Fruit fly (Drosophila melanogaster): ENCODE data around the gene CG33710.
A peak's percentile ranks its signal among the peaks of the same experiment; 100 is the strongest.

Gene CG33710

DNA sequence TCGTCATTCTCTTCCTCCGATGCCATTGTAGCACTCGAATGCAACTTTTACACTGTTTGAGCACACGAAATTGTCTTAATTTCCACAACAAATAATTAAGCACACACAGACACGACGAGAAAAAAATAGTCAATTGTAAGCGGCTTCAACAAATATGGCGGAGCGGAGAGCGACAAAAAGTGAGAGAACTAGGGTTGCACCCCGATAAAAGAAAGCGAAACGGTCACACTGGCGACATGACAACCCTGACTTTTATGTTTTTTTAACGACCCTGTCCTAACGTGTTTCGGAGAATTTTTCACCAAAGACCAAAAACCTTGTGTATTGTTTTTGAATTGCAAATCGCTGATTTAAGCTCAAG, 42.6 kb downstream of the CG33710 start, which contains the start of the genes Mi-2 and Prp3:
TSS of gene Mi-2 (minus strand) at position 162 of the 361 bp plus-strand sequence.
TSS of gene Prp3 (plus strand) at position 247 of the 361 bp plus-strand sequence.
- TF ChIP-seq pad (GFP tag; optimal IDR thresholded peaks at IDR 0.05) (peak; percentile 47), CG7045 (GFP tag; optimal IDR thresholded peaks at IDR 0.05) (no peak), CG12768 (GFP tag; optimal IDR thresholded peaks at IDR 0.05) (no peak), CG14711 (tag; optimal IDR thresholded peaks at IDR 0.05) (peak; percentile 81), cic (GFP tag; optimal IDR thresholded peaks at IDR 0.05) (peak; percentile 47), Mnt (GFP tag; optimal IDR thresholded peaks at IDR 0.05) (peak; percentile 58), CG7101 (tag; optimal IDR thresholded peaks at IDR 0.05) (peak; percentile 51), cnc (optimal IDR thresholded peaks at IDR 0.05) (no peak), bab1 (GFP tag; optimal IDR thresholded peaks at IDR 0.05) (peak; percentile 51), CG11617 (GFP tag; optimal IDR thresholded peaks at IDR 0.05) (peak; percentile 62)

DNA sequence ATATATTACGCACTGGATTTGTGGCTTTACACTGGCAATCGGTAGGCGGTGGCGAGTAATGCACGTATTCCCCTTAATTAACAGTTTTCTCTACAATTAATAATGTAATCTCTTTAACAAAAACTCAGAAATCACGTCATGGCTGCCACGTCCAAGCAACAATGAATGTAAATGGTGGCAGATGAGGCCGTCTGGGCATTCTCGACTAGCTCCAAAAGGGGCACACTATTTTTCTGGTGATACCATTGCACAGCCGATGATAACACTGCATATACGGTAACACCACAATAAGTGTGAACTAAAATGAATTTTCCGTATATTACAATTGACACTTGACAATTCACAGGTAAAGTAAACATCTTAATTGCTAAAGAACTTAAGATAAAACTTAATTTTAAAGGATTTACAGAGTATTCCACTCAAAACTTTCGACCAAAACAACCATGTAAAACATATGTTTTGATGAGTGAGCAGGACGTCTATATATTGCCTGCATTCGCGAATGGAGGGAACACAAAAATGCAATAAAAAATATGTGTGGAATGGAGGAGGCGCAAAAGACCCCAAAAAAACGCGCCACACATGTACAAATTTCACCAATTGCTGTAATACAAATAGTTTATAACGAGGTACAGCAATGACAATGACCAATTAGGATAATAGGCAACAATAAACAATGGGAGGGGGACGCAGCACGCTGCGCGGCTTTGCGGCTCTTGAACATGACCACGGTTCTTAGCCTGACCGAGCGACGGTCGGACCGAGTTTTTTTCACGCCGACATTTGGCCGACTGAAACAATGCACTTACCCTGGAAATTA, 43.1 kb downstream of the CG33710 start:
- TF ChIP-seq pad (GFP tag; optimal IDR thresholded peaks at IDR 0.05): peak; percentile 55
- peak; percentile 47 for TF ChIP-seq CG11617 (GFP tag; optimal IDR thresholded peaks at IDR 0.05)
- peak; percentile 48 for TF ChIP-seq CG14711 (tag; optimal IDR thresholded peaks at IDR 0.05)
- peak; percentile 19 for TF ChIP-seq bab1 (GFP tag; optimal IDR thresholded peaks at IDR 0.05)
- TF ChIP-seq CG7101 (tag; optimal IDR thresholded peaks at IDR 0.05): peak; percentile 43
- TF ChIP-seq CG33017 (tag; optimal IDR thresholded peaks at IDR 0.05): peak; percentile 43
- no peak for TF ChIP-seq Clk (GFP tag; optimal IDR thresholded peaks at IDR 0.05)
- TF ChIP-seq Mnt (GFP tag; optimal IDR thresholded peaks at IDR 0.05): peak; percentile 29
- TF ChIP-seq cnc (optimal IDR thresholded peaks at IDR 0.05): no peak
- TF ChIP-seq toe (GFP tag; optimal IDR thresholded peaks at IDR 0.05): no peak
- peak; percentile 47 for TF ChIP-seq CG1620 (GFP tag; optimal IDR thresholded peaks at IDR 0.05)

DNA sequence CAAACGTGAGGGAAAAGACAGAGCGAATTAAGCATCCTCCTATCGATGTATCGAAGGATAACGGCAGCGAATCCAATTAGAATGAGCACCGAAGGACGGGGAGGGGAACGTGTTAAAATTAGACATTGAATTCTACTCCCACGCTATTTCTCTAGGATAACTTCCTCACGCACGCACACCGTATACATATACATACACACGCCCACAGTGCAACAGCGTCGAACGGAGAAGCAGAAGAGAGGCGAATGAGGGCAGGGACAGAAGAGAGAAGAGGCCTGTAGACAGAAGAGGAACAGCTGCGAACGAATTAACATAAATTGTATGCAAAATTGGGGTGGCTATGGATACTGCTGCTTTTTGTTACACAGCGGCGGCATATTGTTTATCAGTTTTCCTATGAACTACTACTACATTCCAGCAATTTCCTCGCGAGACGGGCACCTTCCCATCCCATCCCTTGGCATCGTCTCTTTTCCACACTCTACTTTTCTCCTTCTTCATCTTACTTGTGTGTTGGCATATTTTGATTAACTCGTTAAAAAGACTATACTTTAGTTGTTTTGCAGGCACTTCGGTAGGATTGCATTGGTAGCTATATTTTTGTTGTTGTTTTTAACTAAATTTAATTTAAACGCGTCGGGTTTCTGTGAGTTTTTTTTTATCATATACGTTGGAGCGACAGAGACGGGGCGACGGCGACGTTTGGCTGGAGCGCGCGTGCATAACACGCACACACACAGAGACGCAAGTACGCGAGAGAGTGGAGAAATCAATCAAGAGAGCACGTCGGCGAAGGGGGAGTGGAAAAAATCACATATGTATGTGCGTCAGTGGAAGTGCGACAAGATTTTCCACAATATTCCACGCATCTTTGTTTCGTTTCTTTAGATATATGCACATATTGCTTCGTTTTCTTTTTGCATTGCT, 44.1 kb downstream of the CG33710 start:
- TF ChIP-seq CG14711 (tag; optimal IDR thresholded peaks at IDR 0.05): no peak
- no peak for TF ChIP-seq cnc (optimal IDR thresholded peaks at IDR 0.05)
- TF ChIP-seq ovo (GFP tag; optimal IDR thresholded peaks at IDR 0.05): no peak
- peak; percentile 9 for TF ChIP-seq CG12768 (GFP tag; optimal IDR thresholded peaks at IDR 0.05)
- peak; percentile 7 for TF ChIP-seq Clk (GFP tag; optimal IDR thresholded peaks at IDR 0.05)
- TF ChIP-seq CG7045 (GFP tag; optimal IDR thresholded peaks at IDR 0.05): no peak
- TF ChIP-seq tj (GFP tag; optimal IDR thresholded peaks at IDR 0.05): peak; percentile 60
- peak; percentile 30 for TF ChIP-seq CG33017 (tag; optimal IDR thresholded peaks at IDR 0.05)
- peak; percentile 71 for TF ChIP-seq cic (GFP tag; optimal IDR thresholded peaks at IDR 0.05)
- TF ChIP-seq Hr96 (GFP tag; optimal IDR thresholded peaks at IDR 0.05): no peak
- TF ChIP-seq Crg-1 (GFP tag; optimal IDR thresholded peaks at IDR 0.05): no peak
- TF ChIP-seq CG11617 (GFP tag; optimal IDR thresholded peaks at IDR 0.05): no peak
- peak; percentile 65 for TF ChIP-seq Mnt (GFP tag; optimal IDR thresholded peaks at IDR 0.05)
- TF ChIP-seq toe (GFP tag; optimal IDR thresholded peaks at IDR 0.05): no peak

DNA sequence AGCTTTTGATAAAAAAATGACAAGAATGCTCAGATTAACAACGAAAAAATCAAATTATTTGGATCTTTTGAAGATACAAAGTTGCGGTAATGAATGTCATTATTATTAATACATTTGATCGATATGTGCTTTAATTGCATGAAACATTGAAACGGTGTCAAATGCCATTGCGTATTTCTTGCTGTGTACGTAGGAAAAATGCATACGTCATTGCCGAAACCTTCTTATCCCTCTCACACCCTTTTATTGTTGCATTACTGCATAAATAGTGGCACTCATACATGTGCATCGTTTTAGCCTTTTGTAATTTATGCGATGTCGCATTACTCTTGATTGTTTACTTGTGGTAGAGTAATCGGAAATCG, 44.9 kb downstream of the CG33710 start:
- TF ChIP-seq cnc (optimal IDR thresholded peaks at IDR 0.05) (peak in 1 of 2 experiments; percentile 8), kay (GFP tag; ENCODE audit: borderline replicate concordance) (no peak), CG33017 (tag; optimal IDR thresholded peaks at IDR 0.05) (no peak), CG5204 (GFP tag; optimal IDR thresholded peaks at IDR 0.05) (no peak), tj (GFP tag; optimal IDR thresholded peaks at IDR 0.05) (peak; percentile 64), Clk (GFP tag; optimal IDR thresholded peaks at IDR 0.05) (no peak)

DNA sequence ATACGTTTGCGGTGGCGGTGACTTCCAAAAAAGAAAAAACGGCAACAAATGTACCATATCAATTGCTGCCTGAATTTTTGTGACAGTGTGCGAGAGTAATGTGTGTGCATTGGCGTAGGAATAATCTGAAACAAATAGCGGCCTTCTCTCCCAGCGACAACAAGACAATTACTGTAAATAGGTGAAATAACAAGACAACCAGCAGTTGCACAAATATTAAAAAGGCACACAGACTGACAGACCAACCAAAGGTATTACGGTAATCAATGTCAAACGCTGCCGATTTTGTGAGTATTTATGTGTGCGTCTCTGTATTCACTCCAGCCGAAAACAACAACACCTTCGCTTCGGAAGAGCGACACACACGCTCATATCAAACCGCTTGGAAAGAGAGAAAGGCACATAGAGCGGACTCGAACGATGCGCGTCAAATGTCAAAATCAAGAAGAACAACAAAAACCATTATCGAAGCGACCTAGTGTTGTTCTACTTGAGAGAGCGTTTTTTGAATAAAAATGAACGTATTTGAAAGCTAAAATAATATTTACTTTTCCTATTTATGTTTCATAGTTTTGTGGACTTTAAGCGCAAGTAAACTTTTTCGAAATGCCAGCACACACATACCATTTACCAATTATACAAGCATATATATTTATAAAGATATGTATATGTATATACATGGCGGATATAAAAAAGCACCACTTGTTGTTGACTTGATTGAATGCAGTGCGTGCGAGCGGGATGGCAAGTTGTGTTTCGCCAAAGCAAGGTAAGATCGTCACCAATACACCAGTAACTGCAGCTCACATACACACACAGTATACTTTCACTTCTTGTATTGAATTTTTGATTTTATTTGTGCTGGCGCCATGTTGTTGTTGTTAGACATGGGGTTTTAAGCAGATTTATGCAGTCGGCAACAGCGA, 45.5 kb downstream of the CG33710 start:
- peak; percentile 83 for TF ChIP-seq ovo (GFP tag; optimal IDR thresholded peaks at IDR 0.05)
- no peak for TF ChIP-seq tj (GFP tag; optimal IDR thresholded peaks at IDR 0.05)
- TF ChIP-seq Crg-1 (GFP tag; optimal IDR thresholded peaks at IDR 0.05): peak; percentile 62
- TF ChIP-seq cic (GFP tag; optimal IDR thresholded peaks at IDR 0.05): peak; percentile 86
- TF ChIP-seq CG33017 (tag; optimal IDR thresholded peaks at IDR 0.05): no peak
- TF ChIP-seq CG7045 (GFP tag; optimal IDR thresholded peaks at IDR 0.05): no peak
- no peak for TF ChIP-seq toe (GFP tag; optimal IDR thresholded peaks at IDR 0.05)
- no peak for TF ChIP-seq CG5204 (GFP tag; optimal IDR thresholded peaks at IDR 0.05)
- peak; percentile 24 for TF ChIP-seq Mnt (GFP tag; optimal IDR thresholded peaks at IDR 0.05)
- peak; percentile 86 for TF ChIP-seq pad (GFP tag; optimal IDR thresholded peaks at IDR 0.05)
- peak; percentile 31 for TF ChIP-seq CG12768 (GFP tag; optimal IDR thresholded peaks at IDR 0.05)
- TF ChIP-seq CG11617 (GFP tag; optimal IDR thresholded peaks at IDR 0.05): no peak
- peak; percentile 7 for TF ChIP-seq CG7101 (tag; optimal IDR thresholded peaks at IDR 0.05)
- TF ChIP-seq CG1620 (GFP tag; optimal IDR thresholded peaks at IDR 0.05): no peak
- TF ChIP-seq Clk (GFP tag; optimal IDR thresholded peaks at IDR 0.05): peak; percentile 7
- no peak for TF ChIP-seq kay (GFP tag; ENCODE audit: borderline replicate concordance)
- no peak for TF ChIP-seq CG14711 (tag; optimal IDR thresholded peaks at IDR 0.05)
